Fruit fly (Drosophila melanogaster): ENCODE data around the gene CG17271.
A peak's percentile ranks its signal among the peaks of the same experiment; 100 is the strongest.

Gene CG17271

DNA sequence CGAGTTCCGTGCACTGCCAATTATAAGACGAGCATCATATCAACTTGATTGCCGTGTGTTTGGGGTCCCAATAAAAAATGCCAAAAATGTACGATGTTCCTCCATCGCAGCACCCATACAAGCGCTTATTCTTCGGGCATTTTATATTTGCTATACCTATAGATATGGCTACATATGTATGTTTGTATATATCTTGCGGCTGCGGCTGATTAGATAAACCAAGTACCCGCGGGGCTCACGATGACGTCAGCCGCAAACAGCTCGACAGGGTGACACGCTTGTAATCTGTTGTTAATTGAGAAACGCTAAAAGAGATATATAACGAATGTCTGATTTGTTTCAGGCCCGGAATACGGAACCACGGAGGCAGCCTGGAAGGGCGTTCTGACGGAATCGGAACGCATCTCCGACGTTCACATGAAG, 15.6 kb upstream of the CG17271 start (continued):
- TF ChIP-seq CG17186 (GFP tag; optimal IDR thresholded peaks at IDR 0.05): no peak
- TF ChIP-seq CG13424 (tag; optimal IDR thresholded peaks at IDR 0.05): no peak
- no peak for TF ChIP-seq btn (GFP tag; optimal IDR thresholded peaks at IDR 0.05)
- TF ChIP-seq gem (tag; optimal IDR thresholded peaks at IDR 0.05): no peak
- TF ChIP-seq Nf-YC (tag; optimal IDR thresholded peaks at IDR 0.05): peak; percentile 6
- no peak for TF ChIP-seq ftz-f1 (GFP tag; optimal IDR thresholded peaks at IDR 0.05)
- no peak for TF ChIP-seq bcd (GFP tag; optimal IDR thresholded peaks at IDR 0.05)
- no peak for TF ChIP-seq YL-1 (GFP tag; optimal IDR thresholded peaks at IDR 0.05)
- no peak for TF ChIP-seq CG3163 (GFP tag; optimal IDR thresholded peaks at IDR 0.05)
- TF ChIP-seq Camta (GFP tag; optimal IDR thresholded peaks at IDR 0.05): no peak
- no peak for TF ChIP-seq kni (GFP tag; optimal IDR thresholded peaks at IDR 0.05)
- no peak for TF ChIP-seq Gug (GFP tag; IDR thresholded peaks at IDR 0.05)
- no peak for TF ChIP-seq Aef1 (GFP tag; IDR thresholded peaks at IDR 0.05)
- TF ChIP-seq CG3847 (GFP tag; IDR thresholded peaks at IDR 0.05): no peak
- TF ChIP-seq CG14860 (GFP tag; IDR thresholded peaks at IDR 0.05; ENCODE audit: partially characterized antibody): no peak
- TF ChIP-seq Ssrp (tag; optimal IDR thresholded peaks at IDR 0.05): no peak
- TF ChIP-seq CG14965 (GFP tag; optimal IDR thresholded peaks at IDR 0.05; ENCODE audit: borderline replicate concordance): no peak
- TF ChIP-seq hkb (optimal IDR thresholded peaks at IDR 0.05): no peak
- no peak for TF ChIP-seq hkb (GFP tag; IDR thresholded peaks at IDR 0.05)
- peak; percentile 21 for TF ChIP-seq CG2120 (GFP tag; optimal IDR thresholded peaks at IDR 0.05)
- TF ChIP-seq chinmo (GFP tag; IDR thresholded peaks at IDR 0.05; ENCODE audit: partially characterized antibody): peak; percentile 75; the same call in 2 of the 4 replicates
- no peak for TF ChIP-seq Blimp-1 (GFP tag; optimal IDR thresholded peaks at IDR 0.05)
- TF ChIP-seq ash1 (GFP tag; optimal IDR thresholded peaks at IDR 0.05): no peak
- 0 out of 2 replicates have a peak, but pooled peaks have one; percentile 19 for TF ChIP-seq wdn (GFP tag; IDR thresholded peaks at IDR 0.05)
- no peak for TF ChIP-seq ab (GFP tag; optimal IDR thresholded peaks at IDR 0.05)
- no peak for TF ChIP-seq CG4707 (GFP tag; optimal IDR thresholded peaks at IDR 0.05)
- TF ChIP-seq CG18599 (GFP tag; optimal IDR thresholded peaks at IDR 0.05): peak; percentile 14
- no peak for TF ChIP-seq BEAF-32 (GFP tag; optimal IDR thresholded peaks at IDR 0.05)
- no peak for TF ChIP-seq CG4730 (GFP tag; IDR thresholded peaks at IDR 0.05)
- TF ChIP-seq CG1602 (GFP tag; optimal IDR thresholded peaks at IDR 0.05): no peak
- TF ChIP-seq cwo (GFP tag; optimal IDR thresholded peaks at IDR 0.05): no peak
- no peak for TF ChIP-seq Fer3 (tag; optimal IDR thresholded peaks at IDR 0.05)
- TF ChIP-seq CG5953 (GFP tag; IDR thresholded peaks at IDR 0.05): no peak
- peak in 1 of 2 experiments; percentile 2 for TF ChIP-seq eve (GFP tag; optimal IDR thresholded peaks at IDR 0.05)
- no peak for TF ChIP-seq CG12219 (GFP tag; optimal IDR thresholded peaks at IDR 0.05)
- peak; percentile 92 for TF ChIP-seq mirr (GFP tag; optimal IDR thresholded peaks at IDR 0.05)
- TF ChIP-seq BtbVII (GFP tag; optimal IDR thresholded peaks at IDR 0.05): peak; percentile 57
- peak; percentile 96 for TF ChIP-seq sd (tag; optimal IDR thresholded peaks at IDR 0.05)
- TF ChIP-seq Dref (GFP tag; IDR thresholded peaks at IDR 0.05): no peak
- no peak for TF ChIP-seq da (GFP tag; optimal IDR thresholded peaks at IDR 0.05)
- no peak for TF ChIP-seq yki (optimal IDR thresholded peaks at IDR 0.05)
- TF ChIP-seq slbo (GFP tag; IDR thresholded peaks at IDR 0.05): peak; percentile 19; the same call in 1 of the 2 replicates
- no peak for TF ChIP-seq CHES-1-like (GFP tag; optimal IDR thresholded peaks at IDR 0.05)
- TF ChIP-seq Deaf1 (tag; optimal IDR thresholded peaks at IDR 0.05): peak; percentile 55
- no peak for TF ChIP-seq onecut (GFP tag; IDR thresholded peaks at IDR 0.05)
- no peak for TF ChIP-seq H2.0 (GFP tag; IDR thresholded peaks at IDR 0.05)
- TF ChIP-seq trh (GFP tag; optimal IDR thresholded peaks at IDR 0.05): no peak
- no peak for TF ChIP-seq nerfin-2 (GFP tag; IDR thresholded peaks at IDR 0.05; ENCODE audit: partially characterized antibody)
- no peak; the same call in 1 of the 2 replicates for TF ChIP-seq CG14441 (GFP tag; IDR thresholded peaks at IDR 0.05)
- peak; percentile 36; the same call in 1 of the 3 replicates for TF ChIP-seq row (GFP tag; IDR thresholded peaks at IDR 0.05)
- TF ChIP-seq nmo (GFP tag; optimal IDR thresholded peaks at IDR 0.05): no peak
- no peak for TF ChIP-seq CG18011 (GFP tag; optimal IDR thresholded peaks at IDR 0.05)
